Fruit fly (Drosophila melanogaster) whole organism, embryonic: ENCODE data around the gene CG13603.

Experiments used
- Antp ChIP-seq: fragments of 200-800 bp; sonication (Bioruptor generic); optimal IDR thresholded peaks from 3 replicates; lab custom pipeline; 2016; ENCODE audit warnings: missing biosample characterization, missing genetic modification characterization
- Atf-2 ChIP-seq: fragments of 200-800 bp; sonication (Bioruptor generic); optimal IDR thresholded peaks from 2 replicates; lab custom pipeline; 2016; ENCODE audit warnings: missing biosample characterization, missing genetic modification characterization
- Atf3 ChIP-seq: fragments of 200-800 bp; sonication (Bioruptor generic); optimal IDR thresholded peaks from 3 replicates; lab custom pipeline; 2016; ENCODE audit warnings: missing biosample characterization, missing genetic modification characterization
- CG10274 ChIP-seq: fragments of 200-800 bp; sonication (Bioruptor generic); optimal IDR thresholded peaks from 3 replicates; lab custom pipeline; 2017; ENCODE audit warnings: missing biosample characterization, mild to moderate bottlenecking, missing genetic modification characterization
- CG11695 ChIP-seq: fragments of 200-800 bp; sonication (Bioruptor generic); IDR thresholded peaks from 3 replicates; pipeline ENCODE4 v1.3.6; 2022; ENCODE audit warnings: missing biosample characterization, missing genetic modification characterization
- CG11696 ChIP-seq: fragments of 200-800 bp; sonication (Bioruptor generic); IDR thresholded peaks from 2 replicates; pipeline ENCODE4 v1.3.6; 2022; ENCODE audit warnings: missing biosample characterization, missing genetic modification characterization
- CG12659 ChIP-seq: fragments of 200-800 bp; sonication (Bioruptor generic); optimal IDR thresholded peaks from 3 replicates; lab custom pipeline; 2017; ENCODE audit warnings: mild to moderate bottlenecking, missing biosample characterization, missing genetic modification reagents, missing genetic modification characterization
- CG12769 ChIP-seq: fragments of 200-800 bp; sonication (Bioruptor generic); optimal IDR thresholded peaks from 2 replicates; lab custom pipeline; 2019; ENCODE audit warnings: missing biosample characterization, mild to moderate bottlenecking, missing genetic modification characterization, moderate library complexity
- CG12942 ChIP-seq: fragments of 200-800 bp; sonication (Bioruptor generic); optimal IDR thresholded peaks from 3 replicates; lab custom pipeline; 2016; ENCODE audit warnings: missing biosample characterization, missing genetic modification characterization
- CG13775 ChIP-seq: fragments of 200-800 bp; sonication (Bioruptor generic); optimal IDR thresholded peaks from 3 replicates; lab custom pipeline; 2017; ENCODE audit warnings: missing biosample characterization, mild to moderate bottlenecking, missing genetic modification characterization
- CG13894 ChIP-seq: fragments of 200-800 bp; sonication (Bioruptor generic); optimal IDR thresholded peaks from 3 replicates; lab custom pipeline; 2018; ENCODE audit warnings: missing biosample characterization, mild to moderate bottlenecking, missing genetic modification characterization, moderate library complexity
- CG15514 ChIP-seq: fragments of 200-800 bp; sonication (Bioruptor generic); optimal IDR thresholded peaks from 3 replicates; lab custom pipeline; 2017; ENCODE audit warnings: missing biosample characterization, missing genetic modification characterization, mild to moderate bottlenecking, moderate library complexity, missing genetic modification reagents
- CG17359 ChIP-seq: fragments of 200-800 bp; sonication (Bioruptor generic); optimal IDR thresholded peaks from 3 replicates; lab custom pipeline; 2018; ENCODE audit warnings: missing biosample characterization, mild to moderate bottlenecking, missing genetic modification characterization, moderate library complexity
- CG2889 ChIP-seq: fragments of 200-800 bp; sonication (Bioruptor generic); IDR thresholded peaks from 3 replicates; pipeline ENCODE4 v1.3.6; 2022; ENCODE audit warnings: missing biosample characterization, missing genetic modification characterization
- CG32767 ChIP-seq: fragments of 200-800 bp; sonication (Bioruptor generic); IDR thresholded peaks from 2 replicates; pipeline ENCODE4 v1.3.6; 2022; ENCODE audit warnings: missing biosample characterization, missing genetic modification characterization
- CG3726 ChIP-seq: fragments of 200-800 bp; sonication (Bioruptor generic); IDR thresholded peaks from 3 replicates; pipeline ENCODE4, ENCODE4 v1.3.6; 2022; ENCODE audit warnings: missing biosample characterization, missing genetic modification characterization
- CG5180 ChIP-seq: fragments of 200-800 bp; sonication (Bioruptor generic); optimal IDR thresholded peaks from 3 replicates; lab custom pipeline; 2017; ENCODE audit warnings: missing biosample characterization, missing genetic modification characterization, mild to moderate bottlenecking, moderate library complexity, missing genetic modification reagents
- CG5953 ChIP-seq: fragments of 200-800 bp; sonication (Bioruptor generic); IDR thresholded peaks from 2 replicates; pipeline ENCODE4 v1.3.6; 2022; ENCODE audit warnings: missing biosample characterization, missing genetic modification characterization
- CG8944 ChIP-seq: fragments of 200-800 bp; sonication (Bioruptor generic); optimal IDR thresholded peaks from 3 replicates; lab custom pipeline; 2016; ENCODE audit warnings: missing biosample characterization, missing genetic modification characterization
- CG9609 ChIP-seq: fragments of 200-800 bp; sonication (Bioruptor generic); optimal IDR thresholded peaks from 3 replicates; lab custom pipeline; 2016; ENCODE audit warnings: missing biosample characterization, missing genetic modification characterization
- Chrac-16 ChIP-seq: fragments of 200-800 bp; sonication (Bioruptor generic); optimal IDR thresholded peaks from 3 replicates; lab custom pipeline; 2016; ENCODE audit warnings: missing biosample characterization, missing genetic modification characterization
- CrebB ChIP-seq: fragments of 200-800 bp; sonication (Bioruptor generic); optimal IDR thresholded peaks from 3 replicates; lab custom pipeline; 2018; ENCODE audit warnings: missing biosample characterization, mild to moderate bottlenecking, missing genetic modification characterization
- D19B ChIP-seq: fragments of 200-800 bp; sonication (Bioruptor generic); optimal IDR thresholded peaks from 2 replicates; lab custom pipeline; 2017; ENCODE audit warnings: missing biosample characterization, mild to moderate bottlenecking, missing genetic modification characterization
- Hr51 ChIP-seq, 2 experiments: fragments of 200-800 bp; sonication (Bioruptor generic); optimal IDR thresholded peaks; 2 replicates in 1 of 2; 3 replicates in 1 of 2; lab custom pipeline; 2016 to 2018; ENCODE audit warnings: missing biosample characterization in 2 of 2, missing genetic modification characterization in 2 of 2, mild to moderate bottlenecking in 1 of 2, moderate library complexity in 1 of 2
- Jarid2 ChIP-seq: fragments of 200-800 bp; sonication (Bioruptor generic); optimal IDR thresholded peaks from 3 replicates; lab custom pipeline; 2017; ENCODE audit warnings: mild to moderate bottlenecking, missing biosample characterization, missing genetic modification reagents, missing genetic modification characterization
- Mes4 ChIP-seq: fragments of 200-800 bp; sonication (Bioruptor generic); optimal IDR thresholded peaks from 2 replicates; lab custom pipeline; 2016; ENCODE audit warnings: missing biosample characterization, missing genetic modification characterization
- Oli ChIP-seq: fragments of 200-800 bp; sonication (Bioruptor generic); optimal IDR thresholded peaks from 2 replicates; lab custom pipeline; 2018; ENCODE audit warnings: missing biosample characterization, mild to moderate bottlenecking, missing genetic modification characterization, moderate library complexity
- Rx ChIP-seq: fragments of 200-800 bp; sonication (Bioruptor generic); IDR thresholded peaks from 2 replicates; pipeline ENCODE4 v1.3.6; 2022; ENCODE audit warnings: missing biosample characterization, missing genetic modification characterization
- Sox102F ChIP-seq: fragments of 200-800 bp; sonication (Bioruptor generic); optimal IDR thresholded peaks from 2 replicates; lab custom pipeline; 2018; ENCODE audit warnings: missing biosample characterization, mild to moderate bottlenecking, missing genetic modification characterization, moderate library complexity
- ato ChIP-seq: fragments of 200-800 bp; sonication (Bioruptor generic); IDR thresholded peaks from 2 replicates; pipeline ENCODE4 v1.3.6; 2022; ENCODE audit warnings: missing biosample characterization, missing genetic modification characterization; ENCODE audit not compliant: partially characterized antibody
- bab2 ChIP-seq: fragments of 200-800 bp; sonication (Bioruptor generic); optimal IDR thresholded peaks from 2 replicates; lab custom pipeline; 2016; ENCODE audit warnings: missing biosample characterization, missing genetic modification characterization
- cad ChIP-seq: fragments of >200 bp; optimal IDR thresholded peaks from 2 replicates; lab custom pipeline; 2017; ENCODE audit warnings: missing biosample characterization, missing genetic modification characterization
- da ChIP-seq: fragments of 200-800 bp; sonication (Bioruptor generic); optimal IDR thresholded peaks from 2 replicates; lab custom pipeline; 2016; ENCODE audit warnings: missing biosample characterization, missing genetic modification characterization
- eve ChIP-seq, 2 experiments: fragments of >200 bp; optimal IDR thresholded peaks; 2 replicates each; lab custom pipeline; 2017; ENCODE audit warnings: missing biosample characterization in 2 of 2, missing genetic modification characterization in 2 of 2
- ewg ChIP-seq: fragments of 200-800 bp; sonication (Bioruptor generic); optimal IDR thresholded peaks from 3 replicates; lab custom pipeline; 2017; ENCODE audit warnings: mild to moderate bottlenecking, missing biosample characterization, missing genetic modification reagents, missing genetic modification characterization
- fru ChIP-seq: fragments of >200 bp; optimal IDR thresholded peaks from 2 replicates; lab custom pipeline; 2017
- gro ChIP-seq: fragments of 200-800 bp; sonication (Bioruptor generic); optimal IDR thresholded peaks from 2 replicates; lab custom pipeline; 2016; ENCODE audit warnings: missing biosample characterization, missing genetic modification characterization
- hbn ChIP-seq: fragments of 200-800 bp; sonication (Bioruptor generic); IDR thresholded peaks from 2 replicates; pipeline ENCODE4 v1.3.6; 2022; ENCODE audit warnings: missing biosample characterization, missing genetic modification characterization; ENCODE audit not compliant: partially characterized antibody
- nerfin-2 ChIP-seq: fragments of 200-800 bp; sonication (Bioruptor generic); IDR thresholded peaks from 2 replicates; pipeline ENCODE4 v1.3.6; 2022; ENCODE audit warnings: missing biosample characterization, missing genetic modification characterization; ENCODE audit not compliant: partially characterized antibody
- pum ChIP-seq: fragments of 200-800 bp; sonication (Bioruptor generic); optimal IDR thresholded peaks from 2 replicates; lab custom pipeline; 2016; ENCODE audit warnings: missing biosample characterization, missing genetic modification characterization
- run ChIP-seq: fragments of 200-800 bp; sonication (Bioruptor generic); optimal IDR thresholded peaks from 3 replicates; lab custom pipeline; 2018; ENCODE audit warnings: missing biosample characterization, mild to moderate bottlenecking, missing genetic modification characterization
- sc ChIP-seq, 3 experiments: fragments of >200 bp in 2 of 3; fragments of 200-800 bp in 1 of 3; sonication (Bioruptor generic) in 1 of 3; optimal IDR thresholded peaks; 2 replicates in 2 of 3; 3 replicates in 1 of 3; lab custom pipeline; 2017; ENCODE audit warnings: mild to moderate bottlenecking in 1 of 3, missing biosample characterization in 1 of 3, missing genetic modification characterization in 1 of 3, missing genetic modification reagents in 1 of 3
- slp2 ChIP-seq: fragments of 200-800 bp; sonication (Bioruptor generic); optimal IDR thresholded peaks from 2 replicates; lab custom pipeline; 2016; ENCODE audit warnings: missing biosample characterization, missing genetic modification characterization
- sna ChIP-seq: fragments of 200-800 bp; sonication (Bioruptor generic); IDR thresholded peaks from 2 replicates; pipeline ENCODE4 v1.3.6; 2022; ENCODE audit warnings: missing biosample characterization, missing genetic modification characterization; ENCODE audit not compliant: partially characterized antibody
- so ChIP-seq: fragments of 200-800 bp; sonication (Bioruptor generic); IDR thresholded peaks from 3 replicates; pipeline ENCODE4 v1.3.6; 2022; ENCODE audit warnings: missing biosample characterization, missing genetic modification characterization
- sr ChIP-seq: fragments of 200-800 bp; sonication (Bioruptor generic); IDR thresholded peaks from 3 replicates; pipeline ENCODE4 v1.3.6; 2022; ENCODE audit warnings: missing biosample characterization, missing genetic modification characterization
- stc ChIP-seq: fragments of 200-800 bp; sonication (Bioruptor generic); IDR thresholded peaks from 2 replicates; pipeline ENCODE4 v1.3.6; 2022; ENCODE audit warnings: missing biosample characterization, missing genetic modification characterization
- sug ChIP-seq: fragments of 200-800 bp; optimal IDR thresholded peaks from 2 replicates; lab custom pipeline; 2019; ENCODE audit warnings: missing biosample characterization, mild to moderate bottlenecking, missing genetic modification characterization, moderate library complexity
- unpg ChIP-seq: fragments of 200-800 bp; sonication (Bioruptor generic); optimal IDR thresholded peaks from 3 replicates; lab custom pipeline; 2018; ENCODE audit warnings: missing biosample characterization, mild to moderate bottlenecking, missing genetic modification characterization, moderate library complexity
- usp ChIP-seq: fragments of >200 bp; optimal IDR thresholded peaks from 2 replicates; lab custom pipeline; 2017; ENCODE audit warnings: missing biosample characterization, missing genetic modification characterization
- zf30C ChIP-seq: fragments of 200-800 bp; sonication (Bioruptor generic); optimal IDR thresholded peaks from 3 replicates; lab custom pipeline; 2018; ENCODE audit warnings: missing biosample characterization, mild to moderate bottlenecking, missing genetic modification characterization

CG13603 gene

DNA sequence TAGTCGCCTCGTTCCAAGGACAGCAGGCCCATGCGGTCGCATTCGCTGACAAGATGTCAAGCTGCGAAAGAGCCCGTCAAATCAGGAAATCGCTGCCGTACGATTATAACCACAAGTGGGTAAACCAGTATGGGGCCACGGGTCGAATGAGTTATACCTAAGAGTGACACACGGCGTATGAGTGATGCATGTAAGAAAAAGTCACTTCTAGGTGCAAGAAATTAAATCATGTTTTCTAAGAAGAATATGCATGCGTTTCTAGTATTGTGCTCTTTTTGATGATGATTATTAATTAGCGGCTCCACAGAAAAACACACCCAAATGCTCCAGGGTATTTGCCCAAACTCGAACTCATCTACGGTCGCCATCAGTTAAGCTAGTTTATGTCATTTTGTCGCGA is 31.3 kb upstream of the CG13603 start (continued):
- no peak for TF ChIP-seq Jarid2 (GFP tag; lab: Kevin White, UChicago)
- peak; percentile 34 for TF ChIP-seq D19B
- no peak for TF ChIP-seq CG12942 (GFP tag; lab: Kevin White, UChicago)
- TF ChIP-seq ato (GFP tag; lab: Robert Waterston, UW) = no peak
- TF ChIP-seq cad (GFP tag; lab: Kevin White, UChicago) = no peak
- TF ChIP-seq pum (GFP tag; lab: Kevin White, UChicago) = no peak
- no peak for TF ChIP-seq CG5953 (GFP tag; lab: Robert Waterston, UW)
- TF ChIP-seq Antp = no peak
- no peak for TF ChIP-seq CG15514 (GFP tag; lab: Kevin White, UChicago)
- no peak for TF ChIP-seq CG3726 (GFP tag; lab: Robert Waterston, UW)
- no peak for TF ChIP-seq CG8944 (GFP tag; lab: Kevin White, UChicago)
- TF ChIP-seq slp2 = no peak
- peak; percentile 9 for TF ChIP-seq Sox102F (GFP tag; lab: Kevin White, UChicago)
- no peak for TF ChIP-seq sr
- TF ChIP-seq Hr51 (GFP tag; optimal IDR thresholded peaks at IDR 0.05; lab: Kevin White, UChicago) = peak in 1 of 2 experiments; percentile 10
- no peak; the same call in 1 of the 2 replicates for TF ChIP-seq Rx (GFP tag; lab: Robert Waterston, UW)
- TF ChIP-seq CG11696 (GFP tag; lab: Robert Waterston, UW) = no peak
- TF ChIP-seq CrebB = no peak
- TF ChIP-seq CG5180 (GFP tag; lab: Kevin White, UChicago) = no peak
- TF ChIP-seq CG13894 = no peak
- TF ChIP-seq CG11695 = 0 out of 3 replicates have a peak, but pooled peaks have one; percentile 25
- no peak for TF ChIP-seq unpg (GFP tag; lab: Kevin White, UChicago)
- TF ChIP-seq sc (optimal IDR thresholded peaks at IDR 0.05; lab: Kevin White, UChicago) = no peak
- no peak for TF ChIP-seq sc (GFP tag; optimal IDR thresholded peaks at IDR 0.05; lab: Kevin White, UChicago)
- TF ChIP-seq zf30C (GFP tag; lab: Kevin White, UChicago) = no peak
- no peak for TF ChIP-seq hbn (GFP tag; lab: Robert Waterston, UW)
- TF ChIP-seq Atf-2 (GFP tag; lab: Kevin White, UChicago) = no peak
- TF ChIP-seq CG9609 = no peak
- TF ChIP-seq gro (GFP tag; lab: Kevin White, UChicago) = no peak
- TF ChIP-seq run (tag; lab: Kevin White, UChicago) = no peak
- no peak for TF ChIP-seq eve (GFP tag; optimal IDR thresholded peaks at IDR 0.05; lab: Kevin White, UChicago)
- no peak for TF ChIP-seq CG13775 (GFP tag; lab: Kevin White, UChicago)
- TF ChIP-seq CG12659 (GFP tag; lab: Kevin White, UChicago) = no peak
- peak; percentile 10 for TF ChIP-seq Oli (tag; lab: Kevin White, UChicago)
- TF ChIP-seq ewg (GFP tag; lab: Kevin White, UChicago) = no peak
- no peak for TF ChIP-seq CG17359 (tag; lab: Kevin White, UChicago)
- TF ChIP-seq Chrac-16 (GFP tag; lab: Kevin White, UChicago) = no peak
- no peak for TF ChIP-seq fru
- peak; percentile 8; the same call in 1 of the 2 replicates for TF ChIP-seq stc (GFP tag; lab: Robert Waterston, UW)
- no peak for TF ChIP-seq da (GFP tag; lab: Kevin White, UChicago)
- TF ChIP-seq so (GFP tag; lab: Robert Waterston, UW) = no peak
- TF ChIP-seq sug (tag; lab: Kevin White, UChicago) = no peak
- TF ChIP-seq CG2889 (GFP tag; lab: Robert Waterston, UW) = no peak
- TF ChIP-seq CG10274 = no peak
- no peak for TF ChIP-seq Mes4 (GFP tag; lab: Kevin White, UChicago)
- TF ChIP-seq nerfin-2 (GFP tag; lab: Robert Waterston, UW) = no peak
- no peak for TF ChIP-seq sna (GFP tag; lab: Robert Waterston, UW)
- TF ChIP-seq usp (GFP tag; lab: Kevin White, UChicago) = no peak
- no peak for TF ChIP-seq Atf3 (GFP tag; lab: Kevin White, UChicago)
- TF ChIP-seq CG32767 (GFP tag; lab: Robert Waterston, UW) = no peak
- no peak for TF ChIP-seq bab2 (GFP tag; lab: Kevin White, UChicago)
- TF ChIP-seq CG12769 (tag; lab: Kevin White, UChicago) = no peak
